Fruit fly (Drosophila melanogaster): Measurements from ENCODE around the gene CG4325.

CG4325 gene

dm6 chrX:2009453-2010009 lies 34.1 kb downstream of the CG4325 start (continued):
- TF ChIP-seq dmrt11E (tag; optimal IDR thresholded peaks at IDR 0.05) (peak; percentile 78), CG12236 (GFP tag; optimal IDR thresholded peaks at IDR 0.05) (peak; percentile 9), vnd (GFP tag; IDR thresholded peaks at IDR 0.05; ENCODE audit: partially characterized antibody) (no peak), CG18764 (GFP tag; optimal IDR thresholded peaks at IDR 0.05) (peak; percentile 41), pan (optimal IDR thresholded peaks at IDR 0.05) (no peak), pan (GFP tag; optimal IDR thresholded peaks at IDR 0.05 in 1 of 2, IDR thresholded peaks at IDR 0.05 in 1 of 2) (peak in 1 of 2 experiments; percentile 60), Hr3 (GFP tag; optimal IDR thresholded peaks at IDR 0.05) (peak; percentile 77), CG32767 (GFP tag; IDR thresholded peaks at IDR 0.05) (peak; percentile 15; the same call in 1 of the 2 replicates), CG12391 (tag; optimal IDR thresholded peaks at IDR 0.05) (peak; percentile 83), bigmax (GFP tag; optimal IDR thresholded peaks at IDR 0.05) (no peak), CG9817 (tag; optimal IDR thresholded peaks at IDR 0.05) (peak; percentile 73), CG17912 (GFP tag; optimal IDR thresholded peaks at IDR 0.05) (no peak), seq (GFP tag; IDR thresholded peaks at IDR 0.05) (peak; percentile 38), CG14441 (GFP tag; IDR thresholded peaks at IDR 0.05) (peak; percentile 55), HmgZ (tag; optimal IDR thresholded peaks at IDR 0.05) (peak; percentile 5), tx (GFP tag; optimal IDR thresholded peaks at IDR 0.05) (peak; percentile 67), sqz (GFP tag; optimal IDR thresholded peaks at IDR 0.05) (peak; percentile 19), HLH54F (GFP tag; optimal IDR thresholded peaks at IDR 0.05) (peak; percentile 74), CG11696 (GFP tag; IDR thresholded peaks at IDR 0.05) (no peak), Hsf (GFP tag; optimal IDR thresholded peaks at IDR 0.05) (peak; percentile 78), ewg (GFP tag; optimal IDR thresholded peaks at IDR 0.05) (peak; percentile 44), Ets97D (GFP tag; optimal IDR thresholded peaks at IDR 0.05) (peak; percentile 48), cad (GFP tag; optimal IDR thresholded peaks at IDR 0.05) (no peak), Hey (tag; optimal IDR thresholded peaks at IDR 0.05) (no peak), repo (GFP tag; optimal IDR thresholded peaks at IDR 0.05) (peak; percentile 47), wor (GFP tag; IDR thresholded peaks at IDR 0.05) (peak; percentile 23; the same call in 1 of the 2 replicates), CG17361 (GFP tag; IDR thresholded peaks at IDR 0.05) (peak; percentile 94), CG16815 (GFP tag; optimal IDR thresholded peaks at IDR 0.05) (peak; percentile 82), ERR (GFP tag; optimal IDR thresholded peaks at IDR 0.05) (no peak), MESR4 (GFP tag; optimal IDR thresholded peaks at IDR 0.05) (no peak), CG3847 (GFP tag; IDR thresholded peaks at IDR 0.05) (peak; percentile 52), Trl (optimal IDR thresholded peaks at IDR 0.05) (no peak), Trl (GFP tag; optimal IDR thresholded peaks at IDR 0.05) (peak; percentile 72), sens (GFP tag) (peak; percentile 93), cas (GFP tag; IDR thresholded peaks at IDR 0.05) (no peak), CG6272 (GFP tag; IDR thresholded peaks at IDR 0.05) (peak; percentile 23; the same call in 1 of the 2 replicates), CG17359 (tag; optimal IDR thresholded peaks at IDR 0.05) (peak; percentile 61), CG7928 (GFP tag; optimal IDR thresholded peaks at IDR 0.05) (no peak), CG10267 (tag; optimal IDR thresholded peaks at IDR 0.05) (peak; percentile 69), CG16863 (GFP tag; optimal IDR thresholded peaks at IDR 0.05) (peak; percentile 72), CG12299 (tag; optimal IDR thresholded peaks at IDR 0.05) (no peak), CG4854 (GFP tag; optimal IDR thresholded peaks at IDR 0.05) (peak; percentile 55), gsb-n (tag; optimal IDR thresholded peaks at IDR 0.05) (peak; percentile 57), Eip74EF (GFP tag; optimal IDR thresholded peaks at IDR 0.05) (peak in 1 of 2 experiments; percentile 28), CHES-1-like (GFP tag; optimal IDR thresholded peaks at IDR 0.05) (peak; percentile 52), vvl (GFP tag; IDR thresholded peaks at IDR 0.05) (peak; percentile 41; the same call in 1 of the 2 replicates), stwl (tag; optimal IDR thresholded peaks at IDR 0.05) (peak; percentile 30), C15 (GFP tag; IDR thresholded peaks at IDR 0.05) (peak; percentile 36; the same call in 1 of the 3 replicates), Sin3A (optimal IDR thresholded peaks at IDR 0.05) (no peak), odd (GFP tag; optimal IDR thresholded peaks at IDR 0.05) (peak; percentile 64), Oaz (GFP tag; IDR thresholded peaks at IDR 0.05) (no peak), CG14014 (GFP tag; IDR thresholded peaks at IDR 0.05) (peak; percentile 26; the same call in 1 of the 2 replicates)
